Worm (Caenorhabditis elegans) whole organism, L1 larva: ENCODE data around the gene C52B9.4.
A peak's percentile ranks its signal among the peaks of the same experiment; 100 is the strongest.

Experiments
- aha-1 ChIP-seq: fragments of 150-350 bp; optimal IDR thresholded peaks from 2 replicates; lab custom pipeline; 2014; ENCODE audit warnings: missing biosample characterization, missing genetic modification characterization
- ceh-82 ChIP-seq, 3 experiments: fragments of 150-350 bp in 1 of 3; sonication (generic microtip) in 2 of 3; optimal IDR thresholded peaks; 2 replicates each; lab custom pipeline; 2014 to 2017; ENCODE audit warnings: missing biosample characterization in 3 of 3, missing genetic modification characterization in 3 of 3
- dpl-1 ChIP-seq, 3 experiments: fragments of 150-350 bp in 2 of 3; sonication (generic microtip) in 1 of 3; optimal IDR thresholded peaks; 2 replicates each; lab custom pipeline; 2014 to 2017; ENCODE audit warnings: missing biosample characterization in 3 of 3, missing genetic modification characterization in 3 of 3, missing genetic modification reagents in 3 of 3
- efl-3 ChIP-seq: fragments of 200-800 bp; sonication (Bioruptor generic); optimal IDR thresholded peaks from 2 replicates; lab custom pipeline; 2018; ENCODE audit warnings: mild to moderate bottlenecking, missing genetic modification characterization, missing compliant biosample characterization
- elt-2 ChIP-seq: sonication (generic microtip); optimal IDR thresholded peaks from 2 replicates; lab custom pipeline; 2016; ENCODE audit warnings: missing genetic modification characterization, mild to moderate bottlenecking, inconsistent platforms, missing compliant biosample characterization, missing genetic modification reagents
- fkh-8 ChIP-seq: sonication (generic microtip); optimal IDR thresholded peaks from 2 replicates; lab custom pipeline; 2016; ENCODE audit warnings: mild to moderate bottlenecking, missing genetic modification characterization, missing compliant biosample characterization
- hlh-17 ChIP-seq: fragments of 200-800 bp; sonication (Bioruptor generic); optimal IDR thresholded peaks from 2 replicates; lab custom pipeline; 2018; ENCODE audit warnings: missing genetic modification characterization, mild to moderate bottlenecking, missing compliant biosample characterization, moderate library complexity, borderline replicate concordance
- lin-14 ChIP-seq: fragments of 200-800 bp; sonication (Bioruptor generic); optimal IDR thresholded peaks from 2 replicates; lab custom pipeline; 2018; ENCODE audit warnings: mild to moderate bottlenecking, missing genetic modification characterization, moderate library complexity, missing compliant biosample characterization
- lin-35 ChIP-seq, 2 experiments: fragments of 150-350 bp; optimal IDR thresholded peaks; 2 replicates each; lab custom pipeline; 2014; ENCODE audit warnings: missing biosample characterization in 2 of 2, missing genetic modification characterization in 2 of 2, missing genetic modification reagents in 2 of 2
- nhr-20 ChIP-seq: sonication (generic microtip); optimal IDR thresholded peaks from 2 replicates; lab custom pipeline; 2016; ENCODE audit warnings: mild to moderate bottlenecking, missing genetic modification characterization, missing compliant biosample characterization
- nhr-47 ChIP-seq: sonication (generic microtip); optimal IDR thresholded peaks from 2 replicates; lab custom pipeline; 2016; ENCODE audit warnings: mild to moderate bottlenecking, missing genetic modification characterization, moderate library complexity, missing compliant biosample characterization
- nhr-90 ChIP-seq: sonication (generic microtip); optimal IDR thresholded peaks from 2 replicates; lab custom pipeline; 2016; ENCODE audit warnings: mild to moderate bottlenecking, missing genetic modification characterization, missing compliant biosample characterization; ENCODE audit not compliant: poor library complexity
- pag-3 ChIP-seq: sonication (generic microtip); optimal IDR thresholded peaks from 2 replicates; lab custom pipeline; 2017; ENCODE audit warnings: missing genetic modification characterization, mild to moderate bottlenecking, missing compliant biosample characterization, antibody characterized with exemption, borderline replicate concordance; ENCODE audit not compliant: insufficient read depth
- tbx-2 ChIP-seq: sonication (generic microtip); optimal IDR thresholded peaks from 2 replicates; lab custom pipeline; 2016; ENCODE audit warnings: missing genetic modification characterization, missing compliant biosample characterization
- unc-130 ChIP-seq: fragments of 150-350 bp; optimal IDR thresholded peaks from 2 replicates; lab custom pipeline; 2017; ENCODE audit warnings: missing biosample characterization, missing genetic modification characterization, inconsistent platforms
- unc-86 ChIP-seq: sonication (generic microtip); optimal IDR thresholded peaks from 2 replicates; lab custom pipeline; 2016; ENCODE audit warnings: missing genetic modification characterization, missing compliant biosample characterization

Gene C52B9.4

DNA sequence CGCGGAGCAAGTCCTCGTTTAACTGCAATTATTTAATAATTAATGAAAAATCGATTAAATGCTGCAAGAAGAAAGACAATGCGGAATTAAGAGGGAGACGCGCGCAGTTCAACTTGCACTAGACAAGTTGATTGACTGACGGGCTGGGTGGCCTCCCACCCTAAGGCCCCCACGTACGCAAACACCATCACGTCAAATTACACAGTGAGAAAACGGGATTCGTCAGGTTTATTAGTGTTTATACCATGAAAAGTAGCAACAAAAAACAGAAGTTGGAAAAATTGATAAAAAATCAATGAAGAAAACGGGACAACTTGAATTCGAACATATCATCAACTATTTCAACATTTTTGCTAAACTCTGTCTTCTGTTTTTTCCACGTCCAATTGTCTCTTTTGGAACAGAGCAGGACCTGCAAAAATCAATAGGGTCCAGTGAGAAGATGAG is 47.1 kb downstream of the C52B9.4 start (continued):
- peak in 1 of 2 experiments; percentile 51 for TF ChIP-seq lin-35 (GFP tag; optimal IDR thresholded peaks at IDR 0.05; lab: Kevin White, UChicago)
- peak in 2 of 3 experiments; percentile 4 to 15 for TF ChIP-seq ceh-82 (tag; optimal IDR thresholded peaks at IDR 0.05; lab: Kevin White, UChicago)
- TF ChIP-seq elt-2 (tag; lab: Kevin White, UChicago), result peak; percentile 6
- TF ChIP-seq dpl-1 (GFP tag; optimal IDR thresholded peaks at IDR 0.05; lab: Kevin White, UChicago), result peak in 2 of 3 experiments; percentile 20 to 28
- peak; percentile 76 for TF ChIP-seq lin-14 (GFP tag; lab: Kevin White, UChicago)
- TF ChIP-seq efl-3 (GFP tag; lab: Kevin White, UChicago), result no peak
- peak; percentile 18 for TF ChIP-seq nhr-90
- peak; percentile 55 for TF ChIP-seq nhr-47 (tag; lab: Kevin White, UChicago)
- no peak for TF ChIP-seq aha-1 (tag; lab: Kevin White, UChicago)
- peak; percentile 44 for TF ChIP-seq unc-86 (tag; lab: Kevin White, UChicago)
- no peak for TF ChIP-seq pag-3 (tag; lab: Kevin White, UChicago)
- TF ChIP-seq hlh-17 (GFP tag; lab: Kevin White, UChicago), result no peak
- TF ChIP-seq tbx-2, result peak; percentile 41
- peak; percentile 54 for TF ChIP-seq nhr-20

DNA sequence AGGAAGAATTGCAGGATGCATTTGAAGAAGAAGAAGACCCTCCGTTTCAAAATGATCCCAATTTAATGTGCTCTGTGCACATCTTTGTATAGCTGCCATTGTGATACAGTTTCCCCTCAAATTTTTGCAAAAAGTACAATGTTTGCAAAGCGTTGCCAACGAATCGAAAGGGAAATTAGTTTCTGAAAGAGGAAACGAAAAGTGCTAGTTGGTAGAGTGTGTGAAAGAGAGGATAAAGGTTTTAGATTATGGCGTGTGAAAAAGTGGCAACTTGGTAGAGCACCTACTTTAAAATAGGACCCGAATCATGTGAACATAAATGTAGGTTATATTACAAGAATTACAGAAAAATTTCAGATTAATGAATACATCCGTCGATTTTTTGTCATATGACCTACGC is 51.2 kb downstream of the C52B9.4 start, which contains the start of gene C52B9.8:
Gene C52B9.8 (minus strand): TSS at position 101 of the 400 bp plus-strand sequence.
- peak; percentile 16 for TF ChIP-seq fkh-8 (tag; lab: Kevin White, UChicago)
- TF ChIP-seq unc-130 (tag; lab: Kevin White, UChicago), result no peak
